Worm (Caenorhabditis elegans): ENCODE results near the gene T22B7.22.

T22B7.22 gene

ce11 chrX:5707809-5708208 lies 48.0 kb downstream of the T22B7.22 start (continued):
- TF ChIP-seq zip-5 (tag; optimal IDR thresholded peaks at IDR 0.05) (peak; percentile 53), syd-9 (tag; optimal IDR thresholded peaks at IDR 0.05) (peak; percentile 84), hlh-8 (tag; optimal IDR thresholded peaks at IDR 0.05) (peak; percentile 67), eyg-1 (tag; optimal IDR thresholded peaks at IDR 0.05) (peak; percentile 93), Y22D7AL.16 (tag; optimal IDR thresholded peaks at IDR 0.05) (peak; percentile 75), hlh-6 (tag; optimal IDR thresholded peaks at IDR 0.05) (peak; percentile 93), sox-4 (tag; optimal IDR thresholded peaks at IDR 0.05) (peak; percentile 93), T23F11.4 (GFP tag; optimal IDR thresholded peaks at IDR 0.05) (peak; percentile 78), odd-2 (tag; optimal IDR thresholded peaks at IDR 0.05) (peak; percentile 30), K02D7.2 (tag; optimal IDR thresholded peaks at IDR 0.05) (peak; percentile 72), elt-4 (tag; optimal IDR thresholded peaks at IDR 0.05) (peak; percentile 16), ceh-48 (tag; optimal IDR thresholded peaks at IDR 0.05) (peak; percentile 71), pat-9 (tag; optimal IDR thresholded peaks at IDR 0.05) (peak; percentile 91), unc-55 (GFP tag; optimal IDR thresholded peaks at IDR 0.05) (no peak), pqm-1 (tag; optimal IDR thresholded peaks at IDR 0.05) (peak; percentile 27), hlh-13 (GFP tag; optimal IDR thresholded peaks at IDR 0.05) (peak; percentile 85), lin-11 (tag; optimal IDR thresholded peaks at IDR 0.05) (peak; percentile 87), nhr-11 (tag; optimal IDR thresholded peaks at IDR 0.05) (no peak), C38D4.7 (GFP tag; optimal IDR thresholded peaks at IDR 0.05) (peak; percentile 84), F13H6.1 (tag; optimal IDR thresholded peaks at IDR 0.05) (peak; percentile 48)

ce11 chrX:5709205-5709604 lies 49.4 kb downstream of the T22B7.22 start:
- TF ChIP-seq ceh-31 (tag; optimal IDR thresholded peaks at IDR 0.05), result no peak
- no peak for TF ChIP-seq ceh-34 (tag; optimal IDR thresholded peaks at IDR 0.05)
- no peak for TF ChIP-seq K02D7.2 (tag; optimal IDR thresholded peaks at IDR 0.05)
- TF ChIP-seq nfya-1 (tag; optimal IDR thresholded peaks at IDR 0.05), result no peak
- TF ChIP-seq hlh-15 (tag; optimal IDR thresholded peaks at IDR 0.05), result no peak
- TF ChIP-seq ttx-3 (tag; optimal IDR thresholded peaks at IDR 0.05), result no peak
- TF ChIP-seq lin-11 (tag; optimal IDR thresholded peaks at IDR 0.05), result no peak
